Worm (Caenorhabditis elegans) whole organism, late embryonic: Measurements from ENCODE around the gene Y39B6A.34.

Source experiments
- C08G9.2 ChIP-seq: sonication (generic microtip); optimal IDR thresholded peaks from 2 replicates; lab custom pipeline; 2016; ENCODE audit warnings: mild to moderate bottlenecking, missing genetic modification characterization, moderate library complexity, missing compliant biosample characterization
- K02D7.2 ChIP-seq: sonication (generic microtip); optimal IDR thresholded peaks from 2 replicates; lab custom pipeline; 2017; ENCODE audit warnings: mild to moderate bottlenecking, missing genetic modification characterization, missing compliant biosample characterization
- K09A11.1 ChIP-seq: sonication (generic microtip); optimal IDR thresholded peaks from 2 replicates; lab custom pipeline; 2017; ENCODE audit warnings: antibody characterized with exemption, mild to moderate bottlenecking, missing genetic modification characterization, missing compliant biosample characterization; ENCODE audit not compliant: insufficient read depth
- Y22D7AL.16 ChIP-seq: sonication (generic microtip); optimal IDR thresholded peaks from 2 replicates; lab custom pipeline; 2016; ENCODE audit warnings: missing genetic modification characterization, missing compliant biosample characterization
- ahr-1 ChIP-seq: sonication (generic microtip); optimal IDR thresholded peaks from 2 replicates; lab custom pipeline; 2016; ENCODE audit warnings: missing genetic modification characterization, missing compliant biosample characterization
- ceh-14 ChIP-seq: sonication (generic microtip); optimal IDR thresholded peaks from 2 replicates; lab custom pipeline; 2016; ENCODE audit warnings: missing genotype, missing genetic modification characterization, missing compliant biosample characterization
- ceh-18 ChIP-seq: sonication (generic microtip); optimal IDR thresholded peaks from 2 replicates; lab custom pipeline; 2016; ENCODE audit warnings: missing genetic modification characterization, missing compliant biosample characterization
- ceh-24 ChIP-seq: sonication (generic microtip); optimal IDR thresholded peaks from 2 replicates; lab custom pipeline; 2016; ENCODE audit warnings: mild to moderate bottlenecking, missing genetic modification characterization, missing compliant biosample characterization
- ceh-31 ChIP-seq: sonication (generic microtip); optimal IDR thresholded peaks from 2 replicates; lab custom pipeline; 2016; ENCODE audit warnings: missing genetic modification characterization, missing compliant biosample characterization
- ceh-34 ChIP-seq: sonication (generic microtip); optimal IDR thresholded peaks from 2 replicates; lab custom pipeline; 2016; ENCODE audit warnings: mild to moderate bottlenecking, missing genetic modification characterization, missing compliant biosample characterization
- ceh-6 ChIP-seq: fragments of 200-800 bp; sonication (Bioruptor generic); optimal IDR thresholded peaks from 2 replicates; lab custom pipeline; 2018; ENCODE audit warnings: mild to moderate bottlenecking, missing genetic modification characterization, missing compliant biosample characterization
- ceh-9 ChIP-seq: sonication (generic microtip); optimal IDR thresholded peaks from 2 replicates; lab custom pipeline; 2016; ENCODE audit warnings: mild to moderate bottlenecking, missing genetic modification characterization, inconsistent platforms, missing compliant biosample characterization
- dmd-4 ChIP-seq: sonication (generic microtip); optimal IDR thresholded peaks from 2 replicates; lab custom pipeline; 2016; ENCODE audit warnings: borderline replicate concordance, missing genetic modification characterization, missing compliant biosample characterization
- dve-1 ChIP-seq: sonication (generic microtip); optimal IDR thresholded peaks from 2 replicates; lab custom pipeline; 2017; ENCODE audit warnings: antibody characterized with exemption, mild to moderate bottlenecking, missing genetic modification characterization, missing compliant biosample characterization
- elt-2 ChIP-seq: sonication (generic microtip); optimal IDR thresholded peaks from 2 replicates; lab custom pipeline; 2016; ENCODE audit warnings: missing genetic modification reagents, missing genetic modification characterization, missing compliant biosample characterization
- ets-4 ChIP-seq: sonication (generic microtip); optimal IDR thresholded peaks from 2 replicates; lab custom pipeline; 2016; ENCODE audit warnings: missing genetic modification characterization, missing compliant biosample characterization
- eyg-1 ChIP-seq: sonication (generic microtip); optimal IDR thresholded peaks from 2 replicates; lab custom pipeline; 2016; ENCODE audit warnings: missing genotype, missing genetic modification characterization, missing compliant biosample characterization
- fkh-10 ChIP-seq: fragments of 150-350 bp; optimal IDR thresholded peaks from 2 replicates; lab custom pipeline; 2014; ENCODE audit warnings: missing biosample characterization, missing genetic modification reagents, missing genetic modification characterization
- fkh-6 ChIP-seq: sonication (generic microtip); optimal IDR thresholded peaks from 2 replicates; lab custom pipeline; 2016; ENCODE audit warnings: missing genetic modification characterization, missing compliant biosample characterization
- hlh-30 ChIP-seq: sonication (generic microtip); optimal IDR thresholded peaks from 2 replicates; lab custom pipeline; 2017; ENCODE audit warnings: antibody characterized with exemption, missing genetic modification characterization, missing compliant biosample characterization; ENCODE audit not compliant: insufficient read depth
- hlh-6 ChIP-seq: sonication (generic microtip); optimal IDR thresholded peaks from 2 replicates; lab custom pipeline; 2016; ENCODE audit warnings: missing genotype, missing genetic modification characterization, missing compliant biosample characterization
- madf-2 ChIP-seq: sonication (generic microtip); optimal IDR thresholded peaks from 2 replicates; lab custom pipeline; 2017; ENCODE audit warnings: missing genetic modification characterization, missing compliant biosample characterization
- nfya-1 ChIP-seq: sonication (generic microtip); optimal IDR thresholded peaks from 2 replicates; lab custom pipeline; 2017; ENCODE audit warnings: missing genetic modification characterization, mild to moderate bottlenecking, missing compliant biosample characterization, antibody characterized with exemption, moderate library complexity
- nhr-11 ChIP-seq: fragments of 150-350 bp; optimal IDR thresholded peaks from 2 replicates; lab custom pipeline; 2014; ENCODE audit warnings: missing biosample characterization, missing genetic modification characterization
- npax-4 ChIP-seq: sonication (generic microtip); optimal IDR thresholded peaks from 2 replicates; lab custom pipeline; 2016; ENCODE audit warnings: missing genetic modification characterization, missing compliant biosample characterization
- odd-2 ChIP-seq: sonication (generic microtip); optimal IDR thresholded peaks from 2 replicates; lab custom pipeline; 2017; ENCODE audit warnings: antibody characterized with exemption, mild to moderate bottlenecking, missing genetic modification characterization, missing compliant biosample characterization
- pat-9 ChIP-seq: fragments of 200-800 bp; sonication (Bioruptor generic); optimal IDR thresholded peaks from 2 replicates; lab custom pipeline; 2018; ENCODE audit warnings: mild to moderate bottlenecking, missing genetic modification characterization, moderate library complexity, missing compliant biosample characterization
- pax-1 ChIP-seq: fragments of 150-350 bp; optimal IDR thresholded peaks from 2 replicates; lab custom pipeline; 2014; ENCODE audit warnings: missing biosample characterization, missing genetic modification characterization
- pha-2 ChIP-seq: sonication (generic microtip); optimal IDR thresholded peaks from 2 replicates; lab custom pipeline; 2017; ENCODE audit warnings: mild to moderate bottlenecking, missing genetic modification characterization, missing compliant biosample characterization
- pros-1 ChIP-seq: fragments of 150-350 bp; optimal IDR thresholded peaks from 2 replicates; lab custom pipeline; 2014; ENCODE audit warnings: missing biosample characterization, missing genetic modification reagents, missing genetic modification characterization
- ref-2 ChIP-seq: sonication (generic microtip); optimal IDR thresholded peaks from 2 replicates; lab custom pipeline; 2016; ENCODE audit warnings: missing genetic modification characterization, missing compliant biosample characterization
- rnt-1 ChIP-seq: sonication (generic microtip); optimal IDR thresholded peaks from 2 replicates; lab custom pipeline; 2016; ENCODE audit warnings: missing genetic modification characterization, missing compliant biosample characterization
- sdc-2 ChIP-seq: sonication (generic microtip); optimal IDR thresholded peaks from 2 replicates; lab custom pipeline; 2016; ENCODE audit warnings: missing genotype, missing genetic modification characterization, missing compliant biosample characterization
- sox-4 ChIP-seq: sonication (generic microtip); optimal IDR thresholded peaks from 2 replicates; lab custom pipeline; 2017; ENCODE audit warnings: mild to moderate bottlenecking, missing genetic modification characterization, inconsistent platforms, missing compliant biosample characterization
- syd-9 ChIP-seq: sonication (generic microtip); optimal IDR thresholded peaks from 2 replicates; lab custom pipeline; 2016; ENCODE audit warnings: mild to moderate bottlenecking, missing genetic modification characterization, moderate library complexity, missing compliant biosample characterization
- tbx-2 ChIP-seq: sonication (generic microtip); optimal IDR thresholded peaks from 2 replicates; lab custom pipeline; 2016; ENCODE audit warnings: missing genetic modification characterization, missing compliant biosample characterization
- tbx-7 ChIP-seq: sonication (generic microtip); optimal IDR thresholded peaks from 2 replicates; lab custom pipeline; 2016; ENCODE audit warnings: missing genotype, missing genetic modification characterization, missing compliant biosample characterization
- unc-3 ChIP-seq, 2 experiments: fragments of 200-800 bp in 1 of 2; sonication (Bioruptor generic) in 1 of 2; sonication (generic microtip) in 1 of 2; conservative IDR thresholded peaks in 1 of 2; optimal IDR thresholded peaks in 1 of 2; 2 replicates each; pipeline versions ENCODE4 v1.3.6 to Lab custom; 2016 to 2022; ENCODE audit warnings: missing compliant biosample characterization in 2 of 2, missing genetic modification characterization in 2 of 2, missing genetic modification reagents in 1 of 2
- unc-42 ChIP-seq: sonication (generic microtip); optimal IDR thresholded peaks from 2 replicates; lab custom pipeline; 2016; ENCODE audit warnings: missing genotype, missing genetic modification characterization, missing compliant biosample characterization
- unc-55 ChIP-seq: sonication (generic microtip); optimal IDR thresholded peaks from 2 replicates; lab custom pipeline; 2017; ENCODE audit warnings: missing biosample characterization, missing genetic modification reagents, missing genetic modification characterization
- unc-86 ChIP-seq: sonication (generic microtip); optimal IDR thresholded peaks from 2 replicates; lab custom pipeline; 2016; ENCODE audit warnings: missing genetic modification characterization, missing compliant biosample characterization
- zip-5 ChIP-seq: sonication (generic microtip); optimal IDR thresholded peaks from 2 replicates; lab custom pipeline; 2016; ENCODE audit warnings: missing genetic modification characterization, missing compliant biosample characterization
- ztf-16 ChIP-seq: sonication (generic microtip); optimal IDR thresholded peaks from 2 replicates; lab custom pipeline; 2017; ENCODE audit warnings: missing genetic modification characterization, missing compliant biosample characterization

Y39B6A.34 gene

DNA sequence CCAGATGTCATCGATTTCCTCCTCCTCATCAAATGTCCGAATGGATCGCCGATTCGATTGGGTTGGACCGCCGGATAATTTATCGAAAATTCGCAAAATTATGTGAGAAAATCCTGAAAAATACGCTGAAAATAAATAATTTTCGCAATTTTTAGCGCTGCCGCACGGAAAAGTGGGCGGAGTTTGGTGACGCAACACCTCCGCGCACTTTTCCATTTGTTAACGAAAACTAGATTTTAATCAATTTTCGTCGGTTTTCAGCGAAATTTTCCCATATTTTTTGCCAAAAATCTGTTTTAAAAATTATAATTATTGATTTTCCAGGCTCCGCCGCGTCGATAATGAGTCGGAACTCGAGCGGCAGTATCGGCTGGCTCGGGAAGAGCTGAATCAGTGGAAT lies at the start of gene Y39B6A.34:
Y39B6A.34 (plus strand) TSS at position 3 of the 400 bp plus-strand sequence.
- no peak for TF ChIP-seq pax-1 (tag; lab: Kevin White, UChicago)
- TF ChIP-seq elt-2 (tag; lab: Kevin White, UChicago), result peak; percentile 16
- no peak for TF ChIP-seq ztf-16
- TF ChIP-seq nfya-1 (tag; lab: Kevin White, UChicago), result peak; percentile 5
- TF ChIP-seq unc-86, result peak; percentile 27
- TF ChIP-seq ahr-1, result no peak
- TF ChIP-seq dmd-4 (tag; lab: Kevin White, UChicago), result no peak
- no peak for TF ChIP-seq pat-9 (tag; lab: Kevin White, UChicago)
- TF ChIP-seq unc-42 (tag; lab: Kevin White, UChicago), result peak; percentile 23
- TF ChIP-seq syd-9 (tag; lab: Kevin White, UChicago), result no peak
- peak; percentile 1 for TF ChIP-seq K02D7.2
- TF ChIP-seq nhr-11 (tag; lab: Kevin White, UChicago), result no peak
- TF ChIP-seq odd-2 (tag; lab: Kevin White, UChicago), result no peak

- TF ChIP-seq syd-9 (tag; lab: Kevin White, UChicago) (no peak), elt-2 (tag; lab: Kevin White, UChicago) (peak; percentile 62)
These were observed 43.5 kb upstream of the Y39B6A.34 start, which contains the start of gene hrg-10 for ce11 chrV:18957267-18957843. TSS of gene hrg-10 (minus strand) at chrV:18957317.

DNA sequence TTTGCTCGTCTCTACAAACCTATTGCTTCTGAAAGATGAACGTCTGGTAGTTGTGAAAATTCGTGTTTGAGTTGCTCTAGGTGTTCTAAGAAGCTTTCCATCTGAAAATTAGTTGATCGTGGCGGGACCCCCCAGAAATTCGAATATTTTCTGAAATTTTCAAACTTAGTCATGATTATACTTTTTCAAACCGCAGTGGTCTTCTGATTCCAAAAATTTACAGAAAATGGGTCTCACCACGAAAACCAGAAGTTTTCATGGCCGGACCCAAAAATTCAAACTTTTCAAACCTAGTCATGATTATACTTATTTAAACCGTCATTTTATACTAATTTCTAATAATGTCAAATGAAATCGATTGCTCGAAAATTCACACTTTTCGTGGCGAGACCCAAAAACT lies 40.7 kb upstream of the Y39B6A.34 start, which contains the start of gene ztf-20:
ztf-20 (minus strand) TSS at position 101 of the 400 bp plus-strand sequence.
- no peak for TF ChIP-seq hlh-6 (tag; lab: Kevin White, UChicago)
- TF ChIP-seq ceh-9, result no peak
- TF ChIP-seq fkh-10 (GFP tag; lab: Kevin White, UChicago), result no peak
- no peak for TF ChIP-seq eyg-1 (tag; lab: Kevin White, UChicago)
- no peak for TF ChIP-seq ceh-24 (tag; lab: Kevin White, UChicago)

DNA sequence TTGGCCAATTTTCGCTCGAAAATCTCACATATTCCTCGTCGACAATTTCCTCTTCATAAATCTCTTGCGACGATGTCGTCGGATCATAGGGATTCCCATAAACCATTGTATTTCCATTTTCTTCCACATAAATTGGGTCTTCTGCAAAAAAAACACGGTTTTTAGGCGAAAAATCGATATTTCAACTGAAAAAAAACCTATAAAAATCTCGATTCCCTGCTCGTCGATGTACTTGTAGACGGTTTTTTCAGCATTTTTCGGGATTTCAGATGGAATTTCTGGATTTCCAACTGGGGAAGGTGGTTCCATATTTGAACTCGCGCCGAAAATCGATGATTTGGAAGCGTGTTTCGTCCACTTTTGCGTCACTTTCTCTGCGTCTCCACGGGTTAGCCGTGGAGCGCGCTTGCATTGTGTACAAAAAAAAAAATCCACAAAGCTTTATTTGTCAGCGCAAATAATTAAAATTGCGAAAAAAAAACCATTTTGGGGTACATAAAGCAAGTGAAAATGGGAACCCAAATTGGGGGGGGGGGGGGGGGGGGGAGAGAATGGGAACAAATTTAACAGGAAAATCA lies 33.2 kb upstream of the Y39B6A.34 start, which contains the start of gene Y39B6A.43:
Y39B6A.43 (minus strand) TSS at position 351 of the 578 bp plus-strand sequence.
- TF ChIP-seq ceh-18 (peak; percentile 63), ceh-34 (tag; lab: Kevin White, UChicago) (peak; percentile 60), K09A11.1 (peak; percentile 19), pros-1 (tag; lab: Kevin White, UChicago) (peak; percentile 35), nfya-1 (tag; lab: Kevin White, UChicago) (peak; percentile 89), zip-5 (tag; lab: Kevin White, UChicago) (no peak), npax-4 (tag; lab: Kevin White, UChicago) (no peak), fkh-10 (GFP tag; lab: Kevin White, UChicago) (peak; percentile 49), unc-3 (GFP tag; conservative IDR thresholded peaks at IDR 0.05; lab: Robert Waterston, UW) (no peak), unc-3 (tag; optimal IDR thresholded peaks at IDR 0.05; lab: Kevin White, UChicago) (peak; percentile 65), hlh-30 (tag; lab: Kevin White, UChicago) (peak; percentile 52), ref-2 (tag; lab: Kevin White, UChicago) (peak; percentile 72), dve-1 (peak; percentile 76), tbx-7 (tag; lab: Kevin White, UChicago) (peak; percentile 13), elt-2 (tag; lab: Kevin White, UChicago) (peak; percentile 38), sdc-2 (tag; lab: Kevin White, UChicago) (no peak), pha-2 (peak; percentile 81), tbx-2 (peak; percentile 56), ceh-31 (peak; percentile 66), pax-1 (tag; lab: Kevin White, UChicago) (peak; percentile 88), fkh-6 (tag; lab: Kevin White, UChicago) (no peak), ceh-9 (no peak), ets-4 (tag; lab: Kevin White, UChicago) (peak; percentile 69), unc-55 (GFP tag; lab: Kevin White, UChicago) (peak; percentile 25), Y22D7AL.16 (tag; lab: Kevin White, UChicago) (no peak), sox-4 (no peak), rnt-1 (peak; percentile 79), ceh-6 (GFP tag; lab: Kevin White, UChicago) (peak; percentile 13), C08G9.2 (tag; lab: Kevin White, UChicago) (peak; percentile 44), ztf-16 (peak; percentile 87), eyg-1 (tag; lab: Kevin White, UChicago) (no peak), unc-86 (peak; percentile 68), madf-2 (tag; lab: Kevin White, UChicago) (peak; percentile 15), ceh-14 (peak; percentile 16), ahr-1 (no peak)
